Worm (Caenorhabditis elegans): ENCODE data around the gene Y59H11AM.4.

DNA sequence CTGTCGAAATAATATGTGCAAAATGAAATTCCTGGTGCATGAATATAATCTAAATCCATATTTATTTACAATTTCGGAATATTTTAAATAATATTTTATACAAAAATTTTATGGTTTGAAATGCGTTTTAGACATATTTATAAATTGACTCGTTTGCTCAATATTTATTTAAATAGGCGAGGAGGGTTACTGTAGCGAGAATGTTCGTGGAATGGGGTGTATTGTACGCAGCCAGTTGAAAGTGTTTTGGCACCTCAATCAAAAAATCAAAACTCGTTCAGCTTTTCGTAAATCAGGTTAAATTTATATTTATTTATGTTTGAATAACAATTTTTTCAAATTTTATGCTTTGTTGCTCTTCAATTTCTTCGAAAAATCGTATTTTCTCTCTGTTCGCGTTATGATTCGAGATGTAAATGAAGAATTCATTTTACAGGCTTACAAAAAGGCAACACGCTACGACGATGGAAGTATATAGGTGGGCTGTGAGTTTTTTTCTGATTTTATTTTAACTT, 31.4 kb downstream of the Y59H11AM.4 start, which contains the start of gene hyl-1:
- no peak for TF ChIP-seq madf-5 (GFP tag; IDR thresholded peaks at IDR 0.05)
- TF ChIP-seq ceh-82 (tag; optimal IDR thresholded peaks at IDR 0.05), result no peak
- no peak for TF ChIP-seq tra-1 (GFP tag; IDR thresholded peaks at IDR 0.05)
- TF ChIP-seq snpc-4 (tag; optimal IDR thresholded peaks at IDR 0.05), result no peak
- no peak for TF ChIP-seq ZK546.5 (tag; optimal IDR thresholded peaks at IDR 0.05)
